Fruit fly (Drosophila melanogaster) whole organism, embryonic: ENCODE measurements around the gene msps.

Source experiments
- CG10267 ChIP-seq: fragments of 200-800 bp; sonication (Bioruptor generic); optimal IDR thresholded peaks from 2 replicates; lab custom pipeline; 2018; ENCODE audit warnings: missing biosample characterization, mild to moderate bottlenecking, missing genetic modification characterization, moderate library complexity
- CG10543 ChIP-seq: fragments of 200-800 bp; sonication (Bioruptor generic); optimal IDR thresholded peaks from 3 replicates; lab custom pipeline; 2017; ENCODE audit warnings: missing biosample characterization, mild to moderate bottlenecking, missing genetic modification characterization, moderate library complexity
- CG11695 ChIP-seq: fragments of 200-800 bp; sonication (Bioruptor generic); IDR thresholded peaks from 3 replicates; pipeline ENCODE4 v1.3.6; 2022; ENCODE audit warnings: missing biosample characterization, missing genetic modification characterization
- CG11696 ChIP-seq: fragments of 200-800 bp; sonication (Bioruptor generic); IDR thresholded peaks from 2 replicates; pipeline ENCODE4 v1.3.6; 2022; ENCODE audit warnings: missing biosample characterization, missing genetic modification characterization
- CG12219 ChIP-seq: fragments of 200-800 bp; sonication (Bioruptor generic); optimal IDR thresholded peaks from 3 replicates; lab custom pipeline; 2018; ENCODE audit warnings: missing biosample characterization, mild to moderate bottlenecking, missing genetic modification characterization
- CG12769 ChIP-seq: fragments of 200-800 bp; sonication (Bioruptor generic); optimal IDR thresholded peaks from 2 replicates; lab custom pipeline; 2019; ENCODE audit warnings: missing biosample characterization, mild to moderate bottlenecking, missing genetic modification characterization, moderate library complexity
- CG13287 ChIP-seq: fragments of 200-800 bp; sonication (Bioruptor generic); IDR thresholded peaks from 2 replicates; pipeline ENCODE4 v1.3.6; 2022; ENCODE audit warnings: missing biosample characterization, missing genetic modification characterization; ENCODE audit not compliant: partially characterized antibody
- CG13624 ChIP-seq: fragments of 200-800 bp; sonication (Bioruptor generic); optimal IDR thresholded peaks from 2 replicates; lab custom pipeline; 2016; ENCODE audit warnings: missing biosample characterization, missing genetic modification characterization
- CG15696 ChIP-seq: fragments of 200-800 bp; sonication (Bioruptor generic); optimal IDR thresholded peaks from 2 replicates; lab custom pipeline; 2019; ENCODE audit warnings: missing biosample characterization, mild to moderate bottlenecking, missing genetic modification characterization, moderate library complexity
- CG16779 ChIP-seq: fragments of 200-800 bp; sonication (Bioruptor generic); IDR thresholded peaks from 2 replicates; pipeline ENCODE4 v1.3.6; 2022; ENCODE audit warnings: missing biosample characterization, missing genetic modification characterization
- CG17186 ChIP-seq: fragments of 200-800 bp; sonication (Bioruptor generic); optimal IDR thresholded peaks from 3 replicates; lab custom pipeline; 2017; ENCODE audit warnings: missing biosample characterization, missing genetic modification reagents, missing genetic modification characterization
- CG17612 ChIP-seq: fragments of 200-800 bp; sonication (Bioruptor generic); IDR thresholded peaks from 2 replicates; pipeline ENCODE4 v1.3.6; 2022; ENCODE audit warnings: missing biosample characterization, missing genetic modification characterization
- CG18619 ChIP-seq: fragments of 200-800 bp; sonication (Bioruptor generic); optimal IDR thresholded peaks from 3 replicates; lab custom pipeline; 2017; ENCODE audit warnings: missing biosample characterization, mild to moderate bottlenecking, missing genetic modification characterization
- CG2199 ChIP-seq: fragments of 200-800 bp; sonication (Bioruptor generic); IDR thresholded peaks from 3 replicates; pipeline ENCODE4 v1.3.6; 2022; ENCODE audit warnings: missing biosample characterization, missing genetic modification characterization
- CG3163 ChIP-seq: fragments of 200-800 bp; sonication (Bioruptor generic); optimal IDR thresholded peaks from 3 replicates; lab custom pipeline; 2016; ENCODE audit warnings: missing biosample characterization, missing genetic modification characterization
- CG3281 ChIP-seq: fragments of 200-800 bp; sonication (Bioruptor generic); optimal IDR thresholded peaks from 3 replicates; lab custom pipeline; 2017; ENCODE audit warnings: missing biosample characterization, mild to moderate bottlenecking, missing genetic modification characterization
- CG4424 ChIP-seq: fragments of 200-800 bp; sonication (Bioruptor generic); optimal IDR thresholded peaks from 3 replicates; lab custom pipeline; 2016; ENCODE audit warnings: missing biosample characterization, missing genetic modification characterization
- CG5245 ChIP-seq: fragments of 200-800 bp; sonication (Bioruptor generic); optimal IDR thresholded peaks from 3 replicates; lab custom pipeline; 2016; ENCODE audit warnings: missing biosample characterization, missing genetic modification characterization
- CG9817 ChIP-seq: fragments of 200-800 bp; sonication (Bioruptor generic); optimal IDR thresholded peaks from 2 replicates; lab custom pipeline; 2018; ENCODE audit warnings: missing biosample characterization, mild to moderate bottlenecking, missing genetic modification characterization, moderate library complexity
- Chrac-16 ChIP-seq: fragments of 200-800 bp; sonication (Bioruptor generic); optimal IDR thresholded peaks from 3 replicates; lab custom pipeline; 2016; ENCODE audit warnings: missing biosample characterization, missing genetic modification characterization
- CrebB ChIP-seq: fragments of 200-800 bp; sonication (Bioruptor generic); optimal IDR thresholded peaks from 3 replicates; lab custom pipeline; 2018; ENCODE audit warnings: missing biosample characterization, mild to moderate bottlenecking, missing genetic modification characterization
- Gug ChIP-seq: fragments of 200-800 bp; sonication (Bioruptor generic); IDR thresholded peaks from 4 replicates; pipeline ENCODE4 v1.3.6; 2022; ENCODE audit warnings: missing biosample characterization, missing genetic modification characterization
- Lim3 ChIP-seq: fragments of 200-800 bp; sonication (Bioruptor generic); IDR thresholded peaks from 2 replicates; pipeline ENCODE4 v1.3.6; 2022; ENCODE audit warnings: missing biosample characterization, missing genetic modification characterization
- MESR4 ChIP-seq: fragments of 200-800 bp; sonication (Bioruptor generic); optimal IDR thresholded peaks from 2 replicates; lab custom pipeline; 2018; ENCODE audit warnings: missing biosample characterization, mild to moderate bottlenecking, missing genetic modification characterization, moderate library complexity
- Med ChIP-seq: fragments of 200-800 bp; sonication (Bioruptor generic); peaks from one replicate; lab custom pipeline; 2016; ENCODE audit warnings: missing biosample characterization, missing genetic modification characterization, mild to moderate bottlenecking, inconsistent platforms, moderate library complexity
- NFAT ChIP-seq: fragments of 200-800 bp; sonication (Bioruptor generic); IDR thresholded peaks from 2 replicates; pipeline ENCODE4 v1.3.6; 2022; ENCODE audit warnings: missing biosample characterization, missing genetic modification characterization
- NfI ChIP-seq: fragments of 200-800 bp; sonication (Bioruptor generic); optimal IDR thresholded peaks from 3 replicates; lab custom pipeline; 2018; ENCODE audit warnings: missing biosample characterization, mild to moderate bottlenecking, missing genetic modification characterization, moderate library complexity
- Ptx1 ChIP-seq: fragments of 200-800 bp; sonication (Bioruptor generic); IDR thresholded peaks from 2 replicates; pipeline ENCODE4 v1.3.6; 2022; ENCODE audit warnings: missing biosample characterization, missing genetic modification characterization
- Rfx ChIP-seq: fragments of 200-800 bp; sonication (Bioruptor generic); IDR thresholded peaks from 2 replicates; pipeline ENCODE4 v1.3.6; 2022; ENCODE audit warnings: missing biosample characterization, missing genetic modification characterization
- Side ChIP-seq: fragments of 200-800 bp; sonication (Bioruptor generic); optimal IDR thresholded peaks from 2 replicates; lab custom pipeline; 2016; ENCODE audit warnings: missing biosample characterization, missing genetic modification characterization
- Trl ChIP-seq, 3 experiments: fragments of >200 bp in 2 of 3; fragments of 200-800 bp in 1 of 3; sonication (Bioruptor generic) in 1 of 3; optimal IDR thresholded peaks; 2 replicates in 1 of 3; 3 replicates in 2 of 3; lab custom pipeline; 2016 to 2017; ENCODE audit warnings: missing biosample characterization in 1 of 3, missing genetic modification characterization in 1 of 3
- Usf ChIP-seq: fragments of 200-800 bp; sonication (Bioruptor generic); optimal IDR thresholded peaks from 2 replicates; lab custom pipeline; 2017; ENCODE audit warnings: missing genotype, missing biosample characterization, missing genetic modification characterization
- aop ChIP-seq: fragments of 200-800 bp; sonication (Bioruptor generic); IDR thresholded peaks from 2 replicates; pipeline ENCODE4 v1.3.6; 2022; ENCODE audit warnings: missing biosample characterization, missing genetic modification characterization
- ap ChIP-seq: fragments of 200-800 bp; sonication (Bioruptor generic); IDR thresholded peaks from 2 replicates; pipeline ENCODE4 v1.3.6; 2022; ENCODE audit warnings: missing biosample characterization, missing genetic modification characterization
- bab2 ChIP-seq: fragments of 200-800 bp; sonication (Bioruptor generic); optimal IDR thresholded peaks from 2 replicates; lab custom pipeline; 2016; ENCODE audit warnings: missing biosample characterization, missing genetic modification characterization
- chinmo ChIP-seq: fragments of 200-800 bp; sonication (Bioruptor generic); IDR thresholded peaks from 4 replicates; pipeline ENCODE4 v1.3.6; 2022; ENCODE audit warnings: missing biosample characterization, missing genetic modification characterization; ENCODE audit not compliant: partially characterized antibody
- crol ChIP-seq: fragments of 200-800 bp; sonication (Bioruptor generic); IDR thresholded peaks from 2 replicates; pipeline ENCODE4 v1.3.6; 2022; ENCODE audit warnings: missing biosample characterization, missing genetic modification characterization
- dysf ChIP-seq: fragments of 200-800 bp; sonication (Bioruptor generic); IDR thresholded peaks from 3 replicates; pipeline ENCODE4 v1.3.6; 2022; ENCODE audit warnings: missing biosample characterization, missing genetic modification characterization
- emc ChIP-seq: fragments of 200-800 bp; sonication (Bioruptor generic); optimal IDR thresholded peaks from 2 replicates; lab custom pipeline; 2016; ENCODE audit warnings: missing biosample characterization, missing genetic modification characterization
- ind ChIP-seq: fragments of 200-800 bp; sonication (Bioruptor generic); optimal IDR thresholded peaks from 3 replicates; lab custom pipeline; 2016; ENCODE audit warnings: missing biosample characterization, missing genetic modification characterization
- kni ChIP-seq: fragments of 200-800 bp; sonication (Bioruptor generic); optimal IDR thresholded peaks from 3 replicates; lab custom pipeline; 2017; ENCODE audit warnings: mild to moderate bottlenecking, missing biosample characterization, missing genetic modification reagents, missing genetic modification characterization
- pfk ChIP-seq: fragments of 200-800 bp; sonication (Bioruptor generic); optimal IDR thresholded peaks from 2 replicates; lab custom pipeline; 2018; ENCODE audit warnings: missing biosample characterization, mild to moderate bottlenecking, missing genetic modification characterization, moderate library complexity
- repo ChIP-seq: fragments of 200-800 bp; sonication (Bioruptor generic); optimal IDR thresholded peaks from 2 replicates; lab custom pipeline; 2016; ENCODE audit warnings: missing biosample characterization, missing genetic modification characterization
- sim ChIP-seq: fragments of 200-800 bp; sonication (Bioruptor generic); IDR thresholded peaks from 2 replicates; pipeline ENCODE4 v1.3.6; 2022; ENCODE audit warnings: missing biosample characterization, missing genetic modification characterization
- slp2 ChIP-seq: fragments of 200-800 bp; sonication (Bioruptor generic); optimal IDR thresholded peaks from 2 replicates; lab custom pipeline; 2016; ENCODE audit warnings: missing biosample characterization, missing genetic modification characterization
- tll ChIP-seq, 2 experiments: fragments of 200-800 bp in 1 of 2; fragments of >200 bp in 1 of 2; sonication (Bioruptor generic) in 1 of 2; optimal IDR thresholded peaks; 2 replicates each; lab custom pipeline; 2017 to 2019; ENCODE audit warnings: missing biosample characterization in 2 of 2, missing genetic modification characterization in 2 of 2, mild to moderate bottlenecking in 1 of 2, moderate library complexity in 1 of 2
- tx ChIP-seq: fragments of 200-800 bp; sonication (Bioruptor generic); optimal IDR thresholded peaks from 2 replicates; lab custom pipeline; 2016; ENCODE audit warnings: missing biosample characterization, missing genetic modification characterization
- vvl ChIP-seq: fragments of 200-800 bp; sonication (Bioruptor generic); IDR thresholded peaks from 2 replicates; pipeline ENCODE4 v1.3.6; 2022; ENCODE audit warnings: missing biosample characterization, missing genetic modification characterization
- wdn ChIP-seq: fragments of 200-800 bp; sonication (Bioruptor generic); IDR thresholded peaks from 2 replicates; pipeline ENCODE4 v1.3.6; 2022; ENCODE audit warnings: missing biosample characterization, missing genetic modification characterization
- yki ChIP-seq: fragments of >200 bp; optimal IDR thresholded peaks from 3 replicates; lab custom pipeline; 2018
- zen2 ChIP-seq: fragments of 200-800 bp; sonication (Bioruptor generic); IDR thresholded peaks from 3 replicates; pipeline ENCODE4 v1.3.6; 2022; ENCODE audit warnings: missing biosample characterization, missing genetic modification characterization; ENCODE audit not compliant: partially characterized antibody

The msps gene

dm6 chr3R:16051329-16051679, 703 bp downstream of the msps start (continued):
- TF ChIP-seq bab2 (no peak), CG13287 (GFP tag; lab: Robert Waterston, UW) (peak; percentile 20; the same call in 1 of the 2 replicates), Med (GFP tag; lab: Kevin White, UChicago) (peak; percentile 78), Usf (GFP tag; lab: Kevin White, UChicago) (no peak), CG2199 (GFP tag; lab: Robert Waterston, UW) (0 out of 3 replicates have a peak, but pooled peaks have one; percentile 44), CG10267 (no peak), Chrac-16 (peak; percentile 17), CG10543 (no peak), CG13624 (GFP tag; lab: Kevin White, UChicago) (peak; percentile 4), ap (GFP tag; lab: Robert Waterston, UW) (no peak), NfI (peak; percentile 2), kni (GFP tag; lab: Kevin White, UChicago) (peak; percentile 4), vvl (GFP tag; lab: Robert Waterston, UW) (peak; percentile 50; the same call in 1 of the 2 replicates), CG17186 (GFP tag; lab: Kevin White, UChicago) (no peak), slp2 (GFP tag; lab: Kevin White, UChicago) (no peak), CG3163 (GFP tag; lab: Kevin White, UChicago) (peak; percentile 75), CG9817 (tag; lab: Kevin White, UChicago) (no peak), MESR4 (no peak), Ptx1 (GFP tag; lab: Robert Waterston, UW) (0 out of 2 replicates have a peak, but pooled peaks have one; percentile 6), CG11695 (GFP tag; lab: Robert Waterston, UW) (0 out of 3 replicates have a peak, but pooled peaks have one; percentile 37), yki (lab: Kevin White, UChicago) (no peak), chinmo (0 out of 4 replicates have a peak, but pooled peaks have one; percentile 62), CG5245 (no peak), Rfx (GFP tag; lab: Robert Waterston, UW) (peak; percentile 31; the same call in 1 of the 2 replicates), ind (peak; percentile 6), CG11696 (GFP tag; lab: Robert Waterston, UW) (0 out of 2 replicates have a peak, but pooled peaks have one; percentile 13)

dm6 chr3R:16067494-16067893, 16.9 kb downstream of the msps start, which contains the start of gene CG10185:
TSS of gene CG10185 (minus strand) at chr3R:16067594.
- TF ChIP-seq NFAT (GFP tag; lab: Robert Waterston, UW) (no peak), CG17612 (no peak), CG12769 (no peak), tx (GFP tag; lab: Kevin White, UChicago) (no peak), pfk (no peak), emc (GFP tag; lab: Kevin White, UChicago) (no peak), Gug (GFP tag; lab: Robert Waterston, UW) (no peak), CG3163 (GFP tag; lab: Kevin White, UChicago) (no peak), repo (GFP tag; lab: Kevin White, UChicago) (no peak), Lim3 (no peak), CG16779 (GFP tag; lab: Robert Waterston, UW) (no peak), dysf (GFP tag; lab: Robert Waterston, UW) (no peak), Side (GFP tag; lab: Kevin White, UChicago) (no peak)
- TF ChIP-seq, all 482 proteins: peak for 0

- TF ChIP-seq wdn (GFP tag; lab: Robert Waterston, UW), result no peak
- peak; percentile 48 for TF ChIP-seq CG12219 (GFP tag; lab: Kevin White, UChicago)
- no peak for TF ChIP-seq CG4424 (GFP tag; lab: Kevin White, UChicago)
- peak; percentile 45 for TF ChIP-seq CG18619 (GFP tag; lab: Kevin White, UChicago)
- TF ChIP-seq crol (GFP tag; lab: Robert Waterston, UW), result peak; percentile 86
- no peak for TF ChIP-seq tll (GFP tag; optimal IDR thresholded peaks at IDR 0.05; lab: Kevin White, UChicago)
- TF ChIP-seq CrebB (tag; lab: Kevin White, UChicago), result peak; percentile 45
- TF ChIP-seq CG15696 (tag; lab: Kevin White, UChicago), result peak; percentile 38
- peak; percentile 48 for TF ChIP-seq bab2
- TF ChIP-seq Trl (optimal IDR thresholded peaks at IDR 0.05; lab: Kevin White, UChicago), result no peak
- peak; percentile 46 for TF ChIP-seq Trl (GFP tag; optimal IDR thresholded peaks at IDR 0.05; lab: Kevin White, UChicago)
- TF ChIP-seq sim (GFP tag; lab: Robert Waterston, UW), result no peak
- no peak for TF ChIP-seq zen2 (GFP tag; lab: Robert Waterston, UW)
- TF ChIP-seq aop (GFP tag; lab: Robert Waterston, UW), result no peak
- TF ChIP-seq CG3281 (GFP tag; lab: Kevin White, UChicago), result no peak
Observed at dm6 chr3R:16069266-16069665, 18.7 kb downstream of the msps start.
